Fruit fly (Drosophila melanogaster) whole organism, pupa: ENCODE results near the gene HERC2.

Source experiments
- CG10348 ChIP-seq: fragments of 200-800 bp; sonication (Bioruptor generic); IDR thresholded peaks from 2 replicates; pipeline ENCODE4 v1.3.6; 2022; ENCODE audit warnings: missing biosample characterization, missing genetic modification characterization
- CG12605 ChIP-seq: fragments of 200-800 bp; sonication (Bioruptor generic); IDR thresholded peaks from 2 replicates; pipeline ENCODE4 v1.3.6; 2022; ENCODE audit warnings: missing biosample characterization, missing genetic modification characterization
- CG13204 ChIP-seq: fragments of 200-800 bp; sonication (Bioruptor generic); optimal IDR thresholded peaks from 2 replicates; lab custom pipeline; 2018; ENCODE audit warnings: missing biosample characterization, mild to moderate bottlenecking, missing genetic modification characterization, moderate library complexity
- CG14655 ChIP-seq: fragments of 200-800 bp; sonication (Bioruptor generic); optimal IDR thresholded peaks from 3 replicates; lab custom pipeline; 2017; ENCODE audit warnings: mild to moderate bottlenecking, missing biosample characterization, missing genetic modification reagents, missing genetic modification characterization
- CG15710 ChIP-seq: fragments of 200-800 bp; sonication (Bioruptor generic); optimal IDR thresholded peaks from 2 replicates; lab custom pipeline; 2018; ENCODE audit warnings: missing biosample characterization, mild to moderate bottlenecking, missing genetic modification characterization, moderate library complexity
- CG17806 ChIP-seq: fragments of 200-800 bp; sonication (Bioruptor generic); optimal IDR thresholded peaks from 2 replicates; lab custom pipeline; 2018; ENCODE audit warnings: missing biosample characterization, mild to moderate bottlenecking, missing genetic modification characterization, moderate library complexity
- CG32121 ChIP-seq: fragments of 200-800 bp; sonication (Bioruptor generic); IDR thresholded peaks from 2 replicates; pipeline ENCODE4 v1.3.6; 2022; ENCODE audit warnings: missing biosample characterization, missing genetic modification characterization
- CG34367 ChIP-seq: fragments of 200-800 bp; sonication (Bioruptor generic); optimal IDR thresholded peaks from 2 replicates; lab custom pipeline; 2018; ENCODE audit warnings: missing biosample characterization, mild to moderate bottlenecking, missing genetic modification characterization
- CG4496 ChIP-seq: fragments of 200-800 bp; sonication (Bioruptor generic); IDR thresholded peaks from 3 replicates; pipeline ENCODE4 v1.3.6; 2022; ENCODE audit warnings: missing biosample characterization, missing genetic modification characterization
- CG8159 ChIP-seq: fragments of 200-800 bp; sonication (Bioruptor generic); optimal IDR thresholded peaks from 3 replicates; lab custom pipeline; 2018; ENCODE audit warnings: missing biosample characterization, mild to moderate bottlenecking, missing genetic modification characterization, moderate library complexity
- CG8301 ChIP-seq: fragments of 200-800 bp; sonication (Bioruptor generic); optimal IDR thresholded peaks from 2 replicates; lab custom pipeline; 2018; ENCODE audit warnings: missing biosample characterization, mild to moderate bottlenecking, missing genetic modification characterization
- CG9948 ChIP-seq: fragments of 200-800 bp; sonication (Bioruptor generic); optimal IDR thresholded peaks from 2 replicates; lab custom pipeline; 2018; ENCODE audit warnings: missing biosample characterization, mild to moderate bottlenecking, missing genetic modification characterization, moderate library complexity
- D1 ChIP-seq: fragments of 200-800 bp; sonication (Bioruptor generic); optimal IDR thresholded peaks from 2 replicates; lab custom pipeline; 2018; ENCODE audit warnings: missing biosample characterization, mild to moderate bottlenecking, missing genetic modification characterization, moderate library complexity
- EcR ChIP-seq: fragments of 200-800 bp; sonication (Bioruptor generic); optimal IDR thresholded peaks from 3 replicates; lab custom pipeline; 2019; ENCODE audit warnings: missing biosample characterization, missing genetic modification characterization, mild to moderate bottlenecking, moderate library complexity, missing genetic modification reagents
- Ets98B ChIP-seq: fragments of 200-800 bp; sonication (Bioruptor generic); IDR thresholded peaks from 2 replicates; pipeline ENCODE4 v1.3.6; 2022; ENCODE audit warnings: missing biosample characterization, missing genetic modification characterization
- Pif1A ChIP-seq: fragments of 200-800 bp; sonication (Bioruptor generic); optimal IDR thresholded peaks from 3 replicates; lab custom pipeline; 2016; ENCODE audit warnings: missing biosample characterization, missing genetic modification characterization
- Pif1B ChIP-seq: fragments of 200-800 bp; sonication (Bioruptor generic); optimal IDR thresholded peaks from 3 replicates; lab custom pipeline; 2016; ENCODE audit warnings: missing biosample characterization, missing genetic modification characterization
- Snoo ChIP-seq: fragments of 200-800 bp; sonication (Bioruptor generic); optimal IDR thresholded peaks from 3 replicates; lab custom pipeline; 2017; ENCODE audit warnings: missing biosample characterization, mild to moderate bottlenecking, missing genetic modification characterization, inconsistent platforms
- fd96Ca ChIP-seq: fragments of 200-800 bp; sonication (Bioruptor generic); IDR thresholded peaks from 3 replicates; pipeline ENCODE4 v1.3.6; 2022; ENCODE audit warnings: missing biosample characterization, missing genetic modification characterization
- gl ChIP-seq: fragments of 200-800 bp; sonication (Bioruptor generic); optimal IDR thresholded peaks from 2 replicates; lab custom pipeline; 2018; ENCODE audit warnings: missing biosample characterization, mild to moderate bottlenecking, missing genetic modification characterization
- rn ChIP-seq: fragments of 200-800 bp; sonication (Bioruptor generic); IDR thresholded peaks from 2 replicates; pipeline ENCODE4 v1.3.6; 2022; ENCODE audit warnings: missing biosample characterization, missing genetic modification characterization

The HERC2 gene

DNA sequence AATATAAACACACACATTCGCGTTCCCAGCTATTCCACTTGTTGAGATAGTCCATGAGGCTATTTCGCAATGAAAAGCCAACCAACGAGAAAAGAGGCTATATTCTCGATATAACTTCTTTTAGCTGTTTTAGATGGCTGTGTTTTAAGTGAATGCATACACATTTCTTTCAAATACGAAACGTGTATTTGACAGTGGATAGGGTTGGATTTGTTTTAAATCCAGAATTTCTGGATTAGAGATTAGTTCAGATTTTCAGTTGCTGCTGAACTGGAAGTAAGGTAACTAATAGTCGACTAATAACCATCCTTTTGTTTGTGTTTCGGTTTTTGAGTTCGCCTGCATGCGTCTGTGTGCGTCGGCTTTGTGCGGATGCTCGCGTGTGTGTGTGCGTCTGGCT, 29.0 kb downstream of the HERC2 start:
- TF ChIP-seq fd96Ca (GFP tag; lab: Robert Waterston, UW): no peak
- TF ChIP-seq CG13204 (GFP tag; lab: Kevin White, UChicago): no peak
- no peak for TF ChIP-seq CG17806 (tag; lab: Kevin White, UChicago)
- no peak for TF ChIP-seq CG32121 (GFP tag; lab: Robert Waterston, UW)
- TF ChIP-seq EcR (GFP tag; lab: Kevin White, UChicago): no peak
- TF ChIP-seq Pif1A (GFP tag; lab: Kevin White, UChicago): no peak
- no peak for TF ChIP-seq CG8159 (tag; lab: Kevin White, UChicago)

DNA sequence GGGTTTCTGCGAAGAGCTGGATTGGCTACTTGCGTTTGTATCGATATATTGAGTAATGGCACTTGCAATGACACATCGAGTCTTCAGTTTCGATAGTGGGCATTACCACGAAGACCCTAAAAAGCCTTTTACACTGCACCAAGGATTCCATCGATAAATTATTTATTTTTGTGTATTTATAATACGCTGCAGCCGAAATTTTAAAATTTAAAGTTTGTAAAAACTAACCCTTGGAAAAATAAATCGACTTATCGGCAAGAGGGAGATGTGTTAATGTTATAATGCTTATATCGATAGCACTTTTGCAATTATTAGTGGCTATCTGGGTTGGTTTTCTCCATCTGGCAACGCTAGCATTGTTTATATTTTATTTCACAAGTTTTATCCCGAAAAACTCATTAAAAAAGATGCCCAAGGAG, 29.6 kb downstream of the HERC2 start, which contains the start of the genes Pp4-19C and cactin:
Gene Pp4-19C (minus strand): TSS at position 256 of the 419 bp plus-strand sequence.
Gene cactin (plus strand): TSS at position 323 of the 419 bp plus-strand sequence.
- TF ChIP-seq CG4496 (0 out of 3 replicates have a peak, but pooled peaks have one; percentile 44), CG15710 (tag; lab: Kevin White, UChicago) (peak; percentile 10), D1 (tag; lab: Kevin White, UChicago) (no peak), Ets98B (GFP tag; lab: Robert Waterston, UW) (peak; percentile 17; the same call in 1 of the 2 replicates)

DNA sequence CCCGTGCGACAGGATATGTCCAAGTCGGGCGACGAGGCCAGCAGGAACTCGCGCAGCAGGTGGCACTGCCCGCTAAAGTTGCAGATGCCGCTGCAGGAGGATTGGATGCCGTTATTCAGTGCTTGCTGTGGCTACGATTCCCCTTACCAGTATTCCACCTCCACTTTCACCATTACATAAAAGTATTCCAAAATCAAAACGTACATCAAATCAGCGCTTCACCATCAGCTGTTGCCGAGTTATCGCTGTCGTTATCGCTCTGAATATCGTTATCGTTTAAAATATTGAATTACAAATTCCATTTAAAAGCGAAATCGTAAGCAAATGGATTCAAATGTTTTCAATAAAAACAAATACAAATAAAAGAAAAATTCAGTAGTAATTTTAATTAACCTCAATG, 32.6 kb downstream of the HERC2 start, which contains the start of gene CG15456:
Gene CG15456 (minus strand): TSS at position 225 of the 400 bp plus-strand sequence.
- TF ChIP-seq CG10348 (GFP tag; lab: Robert Waterston, UW): no peak
- no peak for TF ChIP-seq CG4496
- TF ChIP-seq CG13204 (GFP tag; lab: Kevin White, UChicago): no peak
- no peak for TF ChIP-seq CG34367 (tag; lab: Kevin White, UChicago)
- TF ChIP-seq Ets98B (GFP tag; lab: Robert Waterston, UW): no peak
- TF ChIP-seq Snoo (tag; lab: Kevin White, UChicago): no peak
- TF ChIP-seq CG15710 (tag; lab: Kevin White, UChicago): no peak
- no peak for TF ChIP-seq Pif1B (GFP tag; lab: Kevin White, UChicago)
- no peak for TF ChIP-seq CG14655 (GFP tag; lab: Kevin White, UChicago)
- TF ChIP-seq rn (GFP tag; lab: Robert Waterston, UW): no peak
- no peak for TF ChIP-seq CG12605 (GFP tag; lab: Robert Waterston, UW)
- no peak for TF ChIP-seq Pif1A (GFP tag; lab: Kevin White, UChicago)
- TF ChIP-seq gl (tag; lab: Kevin White, UChicago): no peak
- no peak for TF ChIP-seq CG9948 (tag; lab: Kevin White, UChicago)
- TF ChIP-seq CG8159 (tag; lab: Kevin White, UChicago): no peak
- TF ChIP-seq EcR (GFP tag; lab: Kevin White, UChicago): no peak
- no peak for TF ChIP-seq CG8301 (tag; lab: Kevin White, UChicago)
- no peak for TF ChIP-seq fd96Ca (GFP tag; lab: Robert Waterston, UW)

DNA sequence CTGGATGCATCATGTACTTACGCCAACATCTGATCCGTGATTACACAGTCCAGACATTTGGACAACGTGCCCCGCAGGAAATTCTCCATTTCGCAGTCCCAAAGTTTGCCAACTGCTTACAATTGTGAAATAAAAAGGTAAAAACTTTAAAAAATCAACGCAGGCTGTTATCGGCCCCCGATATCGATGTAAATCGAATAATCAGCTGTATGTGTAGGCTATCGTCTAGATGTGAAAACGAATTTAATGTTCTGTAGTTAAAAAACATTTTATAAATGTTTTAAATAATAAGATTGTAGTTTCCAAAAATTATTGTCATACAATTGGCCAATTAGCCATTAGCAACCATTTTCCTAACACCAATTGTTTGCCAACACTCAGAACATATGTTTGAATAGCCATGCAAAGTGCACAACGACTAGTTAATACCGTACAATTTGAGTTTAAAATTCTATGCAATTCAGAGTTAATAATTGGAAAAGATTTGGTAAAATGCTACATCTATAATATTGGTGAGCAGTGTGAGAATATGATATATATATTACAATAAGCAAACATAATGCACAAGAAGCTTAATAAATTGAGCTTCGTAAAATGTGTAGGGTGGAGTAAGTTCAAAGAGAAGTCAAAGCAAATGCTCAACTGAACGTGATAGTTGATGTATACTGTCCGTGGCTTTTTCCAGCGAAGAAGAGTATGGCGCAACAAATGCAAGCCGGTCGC, 35.4 kb downstream of the HERC2 start, which contains the start of the genes CG11710 and mal:
Gene CG11710 (minus strand): TSS at position 192 of the 723 bp plus-strand sequence.
Gene mal (plus strand): TSS at position 194 of the 723 bp plus-strand sequence.
- peak; percentile 71 for TF ChIP-seq Snoo (tag; lab: Kevin White, UChicago)
- TF ChIP-seq D1 (tag; lab: Kevin White, UChicago): no peak
- peak; percentile 69 for TF ChIP-seq gl (tag; lab: Kevin White, UChicago)
- TF ChIP-seq CG9948 (tag; lab: Kevin White, UChicago): peak; percentile 62
- no peak for TF ChIP-seq rn (GFP tag; lab: Robert Waterston, UW)
- peak; percentile 75 for TF ChIP-seq CG15710 (tag; lab: Kevin White, UChicago)
- peak; percentile 88 for TF ChIP-seq CG8159 (tag; lab: Kevin White, UChicago)
- no peak for TF ChIP-seq CG12605 (GFP tag; lab: Robert Waterston, UW)
- TF ChIP-seq CG17806 (tag; lab: Kevin White, UChicago): peak; percentile 76
- peak; percentile 72 for TF ChIP-seq fd96Ca (GFP tag; lab: Robert Waterston, UW)
- no peak for TF ChIP-seq CG13204 (GFP tag; lab: Kevin White, UChicago)
- peak; percentile 48 for TF ChIP-seq CG34367 (tag; lab: Kevin White, UChicago)
- peak; percentile 60 for TF ChIP-seq Ets98B (GFP tag; lab: Robert Waterston, UW)
- peak; percentile 70 for TF ChIP-seq CG4496
- no peak for TF ChIP-seq Pif1A (GFP tag; lab: Kevin White, UChicago)
- peak; percentile 85 for TF ChIP-seq Pif1B (GFP tag; lab: Kevin White, UChicago)
- TF ChIP-seq CG8301 (tag; lab: Kevin White, UChicago): peak; percentile 83
- no peak for TF ChIP-seq CG14655 (GFP tag; lab: Kevin White, UChicago)
- TF ChIP-seq CG10348 (GFP tag; lab: Robert Waterston, UW): 0 out of 2 replicates have a peak, but pooled peaks have one; percentile 22
- no peak for TF ChIP-seq EcR (GFP tag; lab: Kevin White, UChicago)
- peak; percentile 79 for TF ChIP-seq CG32121 (GFP tag; lab: Robert Waterston, UW)
- TF ChIP-seq, all 21 proteins: peak for 14
